Fruit fly (Drosophila melanogaster) whole organism, embryonic: Measurements from ENCODE around the gene CG33510.

Experiments used
- CG17612 ChIP-seq: fragments of 200-800 bp; sonication (Bioruptor generic); IDR thresholded peaks from 2 replicates; pipeline ENCODE4 v1.3.6; 2022; ENCODE audit warnings: missing biosample characterization, missing genetic modification characterization
- dm ChIP-seq: fragments of 200-800 bp; sonication (Bioruptor generic); optimal IDR thresholded peaks from 3 replicates; lab custom pipeline; 2016; ENCODE audit warnings: missing biosample characterization, missing genetic modification characterization
- twi ChIP-seq: fragments of 200-800 bp; optimal IDR thresholded peaks from 2 replicates; lab custom pipeline; 2019; ENCODE audit warnings: missing biosample characterization, mild to moderate bottlenecking, missing genetic modification characterization, moderate library complexity

dm6 chr2L:21062611-21063010, 21.5 kb downstream of the CG33510 start:
- TF ChIP-seq CG17612 (no peak), twi (tag; lab: Kevin White, UChicago) (no peak), dm (no peak)
